Fruit fly (Drosophila melanogaster): ENCODE data around the gene mkg-p.

The mkg-p gene

DNA sequence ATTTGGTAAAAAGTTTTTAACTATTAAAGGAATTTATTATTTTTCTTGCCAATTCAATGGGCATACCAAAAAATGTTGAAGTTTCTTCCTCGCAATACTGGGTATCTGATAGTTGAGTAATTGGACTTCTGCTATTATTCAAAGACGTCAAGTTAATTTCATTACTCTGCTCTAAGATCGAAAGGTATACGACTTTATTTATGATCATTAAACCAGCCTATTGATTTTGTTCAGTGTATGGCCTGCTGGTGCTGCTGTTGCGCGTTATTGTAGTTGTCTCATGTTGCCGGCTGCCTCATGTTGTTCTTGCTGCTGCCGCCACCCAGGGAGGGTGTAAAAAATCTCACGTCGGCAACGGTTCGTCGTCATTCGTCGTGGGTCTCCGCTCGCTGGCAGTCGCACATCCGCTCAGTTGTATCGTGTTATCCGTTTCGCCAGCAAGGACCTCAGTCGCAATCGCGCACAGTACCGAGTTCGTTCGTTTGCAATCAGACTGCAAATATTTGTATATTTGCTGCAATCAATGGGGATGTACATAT lies 9.4 kb downstream of the mkg-p start, which contains the start of gene CG7120 (continued):
- TF ChIP-seq CG17612 (GFP tag; IDR thresholded peaks at IDR 0.05) (no peak), CG2875 (GFP tag; optimal IDR thresholded peaks at IDR 0.05) (peak; percentile 21), pan (optimal IDR thresholded peaks at IDR 0.05) (no peak), pan (GFP tag; optimal IDR thresholded peaks at IDR 0.05 in 1 of 2, IDR thresholded peaks at IDR 0.05 in 1 of 2) (no peak), HmgD (GFP tag; optimal IDR thresholded peaks at IDR 0.05) (peak; percentile 7), H2.0 (GFP tag; IDR thresholded peaks at IDR 0.05) (no peak), Hsf (GFP tag; optimal IDR thresholded peaks at IDR 0.05) (peak; percentile 38), lmd (GFP tag; IDR thresholded peaks at IDR 0.05) (no peak), CG17829 (tag; optimal IDR thresholded peaks at IDR 0.05) (peak; percentile 51), CG6854 (GFP tag; optimal IDR thresholded peaks at IDR 0.05) (no peak), Spps (tag; optimal IDR thresholded peaks at IDR 0.05) (peak; percentile 22), CG1647 (GFP tag; optimal IDR thresholded peaks at IDR 0.05) (peak; percentile 19), Mes4 (GFP tag; optimal IDR thresholded peaks at IDR 0.05) (peak; percentile 34), CG7839 (tag; optimal IDR thresholded peaks at IDR 0.05) (peak; percentile 68), CG30020 (tag; optimal IDR thresholded peaks at IDR 0.05) (no peak), ato (GFP tag; IDR thresholded peaks at IDR 0.05; ENCODE audit: partially characterized antibody) (no peak), CG15696 (tag; optimal IDR thresholded peaks at IDR 0.05) (no peak), CG18262 (tag; optimal IDR thresholded peaks at IDR 0.05) (peak; percentile 68), Deaf1 (tag; optimal IDR thresholded peaks at IDR 0.05) (peak; percentile 97), C15 (GFP tag; IDR thresholded peaks at IDR 0.05) (no peak), Hr39 (optimal IDR thresholded peaks at IDR 0.05) (no peak), CG6813 (GFP tag; optimal IDR thresholded peaks at IDR 0.05) (no peak), gro (GFP tag; optimal IDR thresholded peaks at IDR 0.05) (no peak), TFAM (GFP tag; optimal IDR thresholded peaks at IDR 0.05) (no peak), CG6654 (GFP tag; optimal IDR thresholded peaks at IDR 0.05) (no peak), cg (GFP tag; optimal IDR thresholded peaks at IDR 0.05) (no peak), CG18599 (GFP tag; optimal IDR thresholded peaks at IDR 0.05) (peak; percentile 52), zf30C (GFP tag; optimal IDR thresholded peaks at IDR 0.05) (peak; percentile 82), CG18476 (GFP tag; optimal IDR thresholded peaks at IDR 0.05) (peak; percentile 31), crol (GFP tag; IDR thresholded peaks at IDR 0.05) (no peak), CG12769 (tag; optimal IDR thresholded peaks at IDR 0.05) (no peak), pum (GFP tag; optimal IDR thresholded peaks at IDR 0.05) (peak; percentile 36), CG34376 (GFP tag; optimal IDR thresholded peaks at IDR 0.05) (no peak), CG8281 (tag; optimal IDR thresholded peaks at IDR 0.05) (no peak), CG4707 (GFP tag; optimal IDR thresholded peaks at IDR 0.05) (no peak), pita (GFP tag; optimal IDR thresholded peaks at IDR 0.05) (no peak), HLH3B (GFP tag; IDR thresholded peaks at IDR 0.05) (no peak), run (tag; optimal IDR thresholded peaks at IDR 0.05) (no peak), esg (GFP tag; conservative IDR thresholded peaks at IDR 0.05) (no peak), CG1603 (tag; optimal IDR thresholded peaks at IDR 0.05) (peak; percentile 33), CG11085 (GFP tag; IDR thresholded peaks at IDR 0.05) (no peak), Tbp (GFP tag; optimal IDR thresholded peaks at IDR 0.05) (no peak), pfk (GFP tag; optimal IDR thresholded peaks at IDR 0.05) (no peak), MESR4 (GFP tag; optimal IDR thresholded peaks at IDR 0.05) (peak; percentile 17), ssp (GFP tag; IDR thresholded peaks at IDR 0.05) (no peak), nom (GFP tag; optimal IDR thresholded peaks at IDR 0.05) (no peak), crc (GFP tag; optimal IDR thresholded peaks at IDR 0.05) (no peak), dati (GFP tag; IDR thresholded peaks at IDR 0.05) (no peak), gsb (GFP tag; IDR thresholded peaks at IDR 0.05) (no peak), Aef1 (GFP tag; IDR thresholded peaks at IDR 0.05) (no peak), peb (GFP tag; IDR thresholded peaks at IDR 0.05) (no peak), lab (GFP tag; optimal IDR thresholded peaks at IDR 0.05) (peak; percentile 61)

All from whole organism, embryonic.